Fruit fly (Drosophila melanogaster): Measurements from ENCODE around the gene CG31115.

CG31115 gene

DNA sequence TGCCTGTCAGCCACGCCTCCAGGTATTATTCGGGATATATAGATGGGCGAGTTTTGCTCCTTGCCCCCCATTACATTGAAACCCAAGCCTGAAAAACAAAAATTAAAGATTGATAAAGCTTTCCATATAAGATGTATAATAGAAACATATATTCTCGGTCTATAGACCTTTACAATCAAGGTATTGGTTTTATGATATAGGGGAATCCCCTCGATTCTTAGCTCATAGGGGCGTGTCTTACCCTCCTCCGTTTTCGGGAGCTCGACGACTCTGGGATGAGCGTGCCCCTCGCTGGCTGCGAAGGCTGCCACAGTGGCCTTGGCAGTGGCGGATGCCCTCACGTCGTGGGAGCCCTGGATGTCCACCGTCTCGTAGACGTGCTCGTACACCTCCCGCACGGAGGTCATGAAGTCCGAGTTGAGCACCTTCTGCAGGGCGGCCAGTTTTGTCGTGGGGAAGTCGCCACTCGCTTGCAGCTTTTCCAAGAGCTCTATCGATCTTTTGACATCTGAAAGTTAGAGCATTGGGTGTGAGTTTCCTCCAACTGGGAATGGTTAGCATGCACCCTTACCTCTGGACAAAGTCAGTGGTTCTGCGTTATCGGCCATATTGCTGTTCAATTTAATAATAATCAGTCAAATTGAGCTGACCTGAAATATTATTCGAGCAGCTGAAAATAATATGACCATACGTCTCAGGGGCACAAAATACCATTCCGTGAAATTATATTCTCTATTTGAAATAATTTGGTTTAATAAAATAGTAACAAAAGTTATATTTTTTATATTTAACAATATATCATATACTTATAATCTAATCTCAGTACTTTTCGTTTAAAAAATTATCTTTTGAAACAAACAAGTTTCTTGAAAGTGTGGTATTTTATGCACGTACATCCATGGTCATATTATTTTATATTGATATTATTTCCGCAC lies 28.4 kb downstream of the CG31115 start, which contains the start of the genes veli and PQBP1 (continued):
- TF ChIP-seq eve (GFP tag; optimal IDR thresholded peaks at IDR 0.05): no peak
- peak; percentile 30; the same call in 1 of the 2 replicates for TF ChIP-seq CG13287 (GFP tag; IDR thresholded peaks at IDR 0.05; ENCODE audit: partially characterized antibody)
- TF ChIP-seq CG1024 (GFP tag; IDR thresholded peaks at IDR 0.05): no peak
- no peak for TF ChIP-seq kah (GFP tag; optimal IDR thresholded peaks at IDR 0.05)
- TF ChIP-seq CG6813 (GFP tag; optimal IDR thresholded peaks at IDR 0.05): no peak
- no peak for TF ChIP-seq CG13775 (GFP tag; optimal IDR thresholded peaks at IDR 0.05)
- peak; percentile 6; the same call in 1 of the 3 replicates for TF ChIP-seq CG34422 (GFP tag; IDR thresholded peaks at IDR 0.05)
- TF ChIP-seq Gug (GFP tag; IDR thresholded peaks at IDR 0.05): no peak
- TF ChIP-seq CG14710 (tag; optimal IDR thresholded peaks at IDR 0.05): peak; percentile 50
- TF ChIP-seq HLHmδ (GFP tag; optimal IDR thresholded peaks at IDR 0.05): no peak
- no peak for TF ChIP-seq Xbp1 (GFP tag; optimal IDR thresholded peaks at IDR 0.05)
- no peak for TF ChIP-seq CG1647 (GFP tag; optimal IDR thresholded peaks at IDR 0.05)
- no peak for TF ChIP-seq pho (GFP tag; optimal IDR thresholded peaks at IDR 0.05)
- TF ChIP-seq Ets65A (GFP tag): no peak
- TF ChIP-seq H2.0 (GFP tag; IDR thresholded peaks at IDR 0.05): no peak
- TF ChIP-seq ERR (GFP tag; optimal IDR thresholded peaks at IDR 0.05): no peak
- no peak for TF ChIP-seq shn (GFP tag; optimal IDR thresholded peaks at IDR 0.05)
- peak; percentile 17; the same call in 1 of the 2 replicates for TF ChIP-seq bbx (GFP tag; IDR thresholded peaks at IDR 0.05; ENCODE audit: partially characterized antibody)
- TF ChIP-seq Hr3 (GFP tag; optimal IDR thresholded peaks at IDR 0.05): no peak
- no peak for TF ChIP-seq CG17328 (GFP tag; IDR thresholded peaks at IDR 0.05)
- TF ChIP-seq CG4282 (GFP tag; optimal IDR thresholded peaks at IDR 0.05): no peak
- TF ChIP-seq tap (tag; optimal IDR thresholded peaks at IDR 0.05): no peak
- TF ChIP-seq CG8359 (GFP tag; optimal IDR thresholded peaks at IDR 0.05; ENCODE audit: borderline replicate concordance): no peak
- no peak for TF ChIP-seq sim (GFP tag; IDR thresholded peaks at IDR 0.05)
- peak; percentile 52 for TF ChIP-seq gfzf (GFP tag; optimal IDR thresholded peaks at IDR 0.05)
- peak; percentile 73 for TF ChIP-seq row (GFP tag; IDR thresholded peaks at IDR 0.05)
- no peak for TF ChIP-seq slou (GFP tag; optimal IDR thresholded peaks at IDR 0.05)
- no peak for TF ChIP-seq gem (tag; optimal IDR thresholded peaks at IDR 0.05)
- TF ChIP-seq CG3163 (GFP tag; optimal IDR thresholded peaks at IDR 0.05): no peak
- no peak for TF ChIP-seq CG7987 (GFP tag; optimal IDR thresholded peaks at IDR 0.05)
- peak; percentile 42 for TF ChIP-seq CG10267 (tag; optimal IDR thresholded peaks at IDR 0.05)
- TF ChIP-seq hth (optimal IDR thresholded peaks at IDR 0.05): no peak
- TF ChIP-seq PHDP (tag; optimal IDR thresholded peaks at IDR 0.05): peak; percentile 37
- no peak for TF ChIP-seq CG7357 (GFP tag; IDR thresholded peaks at IDR 0.05)
- TF ChIP-seq D (optimal IDR thresholded peaks at IDR 0.05): no peak
- no peak for TF ChIP-seq D (GFP tag; optimal IDR thresholded peaks at IDR 0.05)
- TF ChIP-seq Six4 (GFP tag; optimal IDR thresholded peaks at IDR 0.05): no peak
- no peak for TF ChIP-seq CkIIα-i1 (GFP tag; IDR thresholded peaks at IDR 0.05)
- no peak for TF ChIP-seq Fer3 (tag; optimal IDR thresholded peaks at IDR 0.05)
- TF ChIP-seq YL-1 (GFP tag; optimal IDR thresholded peaks at IDR 0.05): peak; percentile 12
- no peak for TF ChIP-seq nerfin-2 (GFP tag; IDR thresholded peaks at IDR 0.05; ENCODE audit: partially characterized antibody)
- no peak for TF ChIP-seq pum (GFP tag; optimal IDR thresholded peaks at IDR 0.05)
- no peak for TF ChIP-seq CG8281 (tag; optimal IDR thresholded peaks at IDR 0.05)
- no peak for TF ChIP-seq Dref (GFP tag; IDR thresholded peaks at IDR 0.05)
- TF ChIP-seq CG12744 (GFP tag; optimal IDR thresholded peaks at IDR 0.05): no peak
- TF ChIP-seq sima (GFP tag; optimal IDR thresholded peaks at IDR 0.05): no peak
- no peak for TF ChIP-seq CG13894 (tag; optimal IDR thresholded peaks at IDR 0.05)
- no peak for TF ChIP-seq ham (GFP tag; IDR thresholded peaks at IDR 0.05)
- TF ChIP-seq Dad (GFP tag; optimal IDR thresholded peaks at IDR 0.05): no peak
- no peak for TF ChIP-seq CG18619 (GFP tag; optimal IDR thresholded peaks at IDR 0.05)
